Fruit fly (Drosophila melanogaster) whole organism, prepupa: ENCODE results near the gene mei-P26.
A peak's percentile ranks its signal among the peaks of the same experiment; 100 is the strongest.

ENCODE experiments used
- CG10669 ChIP-seq: fragments of 200-800 bp; sonication (Bioruptor generic); optimal IDR thresholded peaks from 3 replicates; lab custom pipeline; 2018; ENCODE audit warnings: missing biosample characterization, mild to moderate bottlenecking, missing genetic modification characterization, moderate library complexity
- CG11762 ChIP-seq: fragments of 200-800 bp; sonication (Bioruptor generic); optimal IDR thresholded peaks from 3 replicates; lab custom pipeline; 2016; ENCODE audit warnings: missing biosample characterization, missing genetic modification characterization; ENCODE audit not compliant: insufficient read depth
- CG11902 ChIP-seq: fragments of 200-800 bp; sonication (Bioruptor generic); optimal IDR thresholded peaks from 3 replicates; lab custom pipeline; 2016; ENCODE audit warnings: missing biosample characterization, missing genetic modification characterization
- CG15336 ChIP-seq: fragments of 200-800 bp; sonication (Bioruptor generic); IDR thresholded peaks from 2 replicates; pipeline ENCODE4 v1.3.6; 2022; ENCODE audit warnings: missing biosample characterization, missing genetic modification characterization
- CG1621 ChIP-seq: fragments of 200-800 bp; sonication (Bioruptor generic); optimal IDR thresholded peaks from 3 replicates; lab custom pipeline; 2018; ENCODE audit warnings: missing biosample characterization, mild to moderate bottlenecking, missing genetic modification characterization
- CG16779 ChIP-seq: fragments of 200-800 bp; sonication (Bioruptor generic); optimal IDR thresholded peaks from 3 replicates; lab custom pipeline; 2017; ENCODE audit warnings: missing biosample characterization, mild to moderate bottlenecking, missing genetic modification characterization
- CG3032 ChIP-seq: fragments of 200-800 bp; optimal IDR thresholded peaks from 2 replicates; lab custom pipeline; 2019; ENCODE audit warnings: missing biosample characterization, mild to moderate bottlenecking, missing genetic modification characterization, moderate library complexity
- CG31627 ChIP-seq: fragments of 200-800 bp; sonication (Bioruptor generic); optimal IDR thresholded peaks from 3 replicates; lab custom pipeline; 2016; ENCODE audit warnings: missing biosample characterization, missing genetic modification characterization
- CG34406 ChIP-seq: fragments of 200-800 bp; sonication (Bioruptor generic); optimal IDR thresholded peaks from 3 replicates; lab custom pipeline; 2016; ENCODE audit warnings: missing biosample characterization, missing genetic modification characterization
- CG3919 ChIP-seq: fragments of 200-800 bp; sonication (Bioruptor generic); optimal IDR thresholded peaks from 3 replicates; lab custom pipeline; 2016; ENCODE audit warnings: missing biosample characterization, missing genetic modification characterization
- CG6792 ChIP-seq: fragments of 200-800 bp; sonication (Bioruptor generic); optimal IDR thresholded peaks from 3 replicates; lab custom pipeline; 2016; ENCODE audit warnings: missing biosample characterization, missing genetic modification characterization
- CG6808 ChIP-seq: fragments of 200-800 bp; sonication (Bioruptor generic); optimal IDR thresholded peaks from 3 replicates; lab custom pipeline; 2017; ENCODE audit warnings: missing biosample characterization, missing genetic modification characterization, mild to moderate bottlenecking, moderate library complexity, missing genetic modification reagents
- CG7368 ChIP-seq: fragments of 200-800 bp; sonication (Bioruptor generic); optimal IDR thresholded peaks from 3 replicates; lab custom pipeline; 2016; ENCODE audit warnings: missing biosample characterization, missing genetic modification characterization
- CG8632 ChIP-seq: fragments of 200-800 bp; sonication (Bioruptor generic); optimal IDR thresholded peaks from 3 replicates; lab custom pipeline; 2016; ENCODE audit warnings: missing biosample characterization, missing genetic modification characterization
- Eip78C ChIP-seq: fragments of 200-800 bp; sonication (Bioruptor generic); peaks from one replicate; lab custom pipeline; 2016; ENCODE audit warnings: missing biosample characterization, missing genetic modification characterization
- Eip93F ChIP-seq: fragments of 200-800 bp; sonication (Bioruptor generic); optimal IDR thresholded peaks from 2 replicates; lab custom pipeline; 2016; ENCODE audit warnings: missing biosample characterization, mild to moderate bottlenecking, missing genetic modification characterization
- Ets21C ChIP-seq: fragments of 200-800 bp; sonication (Bioruptor generic); optimal IDR thresholded peaks from 3 replicates; lab custom pipeline; 2016; ENCODE audit warnings: missing biosample characterization, missing genetic modification characterization
- Ets96B ChIP-seq: fragments of 200-800 bp; optimal IDR thresholded peaks from 2 replicates; lab custom pipeline; 2019; ENCODE audit warnings: missing biosample characterization, mild to moderate bottlenecking, missing genetic modification characterization, moderate library complexity
- Hr38 ChIP-seq: sonication (Bioruptor generic); optimal IDR thresholded peaks from 2 replicates; lab custom pipeline; 2016; ENCODE audit warnings: missing biosample characterization, missing genetic modification characterization
- Hr39 ChIP-seq: fragments of 200-800 bp; sonication (Bioruptor generic); optimal IDR thresholded peaks from 2 replicates; lab custom pipeline; 2016; ENCODE audit warnings: missing biosample characterization, missing genetic modification characterization
- Hr4 ChIP-seq: fragments of 200-800 bp; sonication (Bioruptor generic); optimal IDR thresholded peaks from 3 replicates; lab custom pipeline; 2016; ENCODE audit warnings: missing biosample characterization, missing genetic modification characterization
- Lpt ChIP-seq: fragments of 200-800 bp; sonication (Bioruptor generic); optimal IDR thresholded peaks from 3 replicates; lab custom pipeline; 2016; ENCODE audit warnings: missing biosample characterization, missing genetic modification characterization
- Met ChIP-seq: fragments of 200-800 bp; sonication (Bioruptor generic); optimal IDR thresholded peaks from 3 replicates; lab custom pipeline; 2016; ENCODE audit warnings: missing biosample characterization, missing genetic modification characterization
- OdsH ChIP-seq: fragments of 200-800 bp; sonication (Bioruptor generic); optimal IDR thresholded peaks from 3 replicates; lab custom pipeline; 2016; ENCODE audit warnings: missing biosample characterization, missing genetic modification characterization
- Smox ChIP-seq: fragments of 200-800 bp; sonication (Bioruptor generic); optimal IDR thresholded peaks from 3 replicates; lab custom pipeline; 2016; ENCODE audit warnings: missing biosample characterization, missing genetic modification characterization
- Sox14 ChIP-seq: fragments of 200-800 bp; sonication (Bioruptor generic); optimal IDR thresholded peaks from 3 replicates; lab custom pipeline; 2016; ENCODE audit warnings: missing biosample characterization, missing genetic modification characterization
- Sox15 ChIP-seq: fragments of 200-800 bp; sonication (Bioruptor generic); optimal IDR thresholded peaks from 3 replicates; lab custom pipeline; 2016; ENCODE audit warnings: missing biosample characterization, missing genetic modification characterization
- achi ChIP-seq: fragments of 200-800 bp; sonication (Bioruptor generic); optimal IDR thresholded peaks from 3 replicates; lab custom pipeline; 2016; ENCODE audit warnings: missing biosample characterization, missing genetic modification characterization
- dac ChIP-seq: fragments of 200-800 bp; sonication (Bioruptor generic); optimal IDR thresholded peaks from 2 replicates; lab custom pipeline; 2017; ENCODE audit warnings: missing biosample characterization, mild to moderate bottlenecking, missing genetic modification characterization
- eg ChIP-seq: fragments of 200-800 bp; sonication (Bioruptor generic); IDR thresholded peaks from 3 replicates; pipeline ENCODE4 v1.3.6; 2022; ENCODE audit warnings: missing biosample characterization, missing genetic modification characterization
- esn ChIP-seq: fragments of 200-800 bp; sonication (Bioruptor generic); optimal IDR thresholded peaks from 2 replicates; lab custom pipeline; 2016; ENCODE audit warnings: missing biosample characterization, mild to moderate bottlenecking, missing genetic modification characterization, moderate library complexity
- fd59A ChIP-seq: fragments of 200-800 bp; sonication (Bioruptor generic); optimal IDR thresholded peaks from 2 replicates; lab custom pipeline; 2017; ENCODE audit warnings: missing biosample characterization, mild to moderate bottlenecking, missing genetic modification characterization, missing genetic modification reagents
- fd85E ChIP-seq: fragments of 200-800 bp; sonication (Bioruptor generic); optimal IDR thresholded peaks from 3 replicates; lab custom pipeline; 2016; ENCODE audit warnings: missing biosample characterization, missing genetic modification characterization
- fkh ChIP-seq: fragments of 200-800 bp; sonication (Bioruptor generic); optimal IDR thresholded peaks from 3 replicates; lab custom pipeline; 2017; ENCODE audit warnings: missing biosample characterization, mild to moderate bottlenecking, missing genetic modification characterization, moderate library complexity
- lz ChIP-seq: fragments of 200-800 bp; sonication (Bioruptor generic); optimal IDR thresholded peaks from 3 replicates; lab custom pipeline; 2016; ENCODE audit warnings: missing biosample characterization, missing genetic modification characterization
- net ChIP-seq: fragments of 200-800 bp; sonication (Bioruptor generic); optimal IDR thresholded peaks from 3 replicates; lab custom pipeline; 2016; ENCODE audit warnings: missing biosample characterization, missing genetic modification characterization
- pdm3 ChIP-seq: fragments of 200-800 bp; sonication (Bioruptor generic); optimal IDR thresholded peaks from 3 replicates; lab custom pipeline; 2016; ENCODE audit warnings: missing biosample characterization, missing genetic modification characterization
- salr ChIP-seq, 2 experiments: fragments of 200-800 bp; sonication (Bioruptor generic); optimal IDR thresholded peaks; 3 replicates each; lab custom pipeline; 2016 to 2018; ENCODE audit warnings: missing biosample characterization in 2 of 2, missing genetic modification characterization in 2 of 2, mild to moderate bottlenecking in 1 of 2
- ss ChIP-seq, 2 experiments: fragments of 200-800 bp; sonication (Bioruptor generic); optimal IDR thresholded peaks; 2 replicates in 1 of 2; 3 replicates in 1 of 2; lab custom pipeline; 2017 to 2018; ENCODE audit warnings: mild to moderate bottlenecking in 2 of 2, missing biosample characterization in 2 of 2, missing genetic modification characterization in 2 of 2, moderate library complexity in 1 of 2
- svp ChIP-seq: fragments of 200-800 bp; sonication (Bioruptor generic); peaks from one replicate; lab custom pipeline; 2016; ENCODE audit warnings: missing biosample characterization, missing genetic modification characterization
- vri ChIP-seq: fragments of 200-800 bp; sonication (Bioruptor generic); optimal IDR thresholded peaks from 3 replicates; lab custom pipeline; 2016; ENCODE audit warnings: missing biosample characterization, mild to moderate bottlenecking, missing genetic modification characterization

The mei-P26 gene

dm6 chrX:9196362-9196761 lies 33.3 kb downstream of the mei-P26 start, which contains the start of gene CG12118 (continued):
- TF ChIP-seq salr (GFP tag; optimal IDR thresholded peaks at IDR 0.05; lab: Kevin White, UChicago) (peak in 1 of 2 experiments; percentile 31), CG3032 (tag; lab: Kevin White, UChicago) (peak; percentile 61), Lpt (GFP tag; lab: Kevin White, UChicago) (peak; percentile 66), lz (GFP tag; lab: Kevin White, UChicago) (peak; percentile 71), vri (GFP tag; lab: Kevin White, UChicago) (peak; percentile 45), CG6792 (GFP tag; lab: Kevin White, UChicago) (peak; percentile 68), Ets21C (peak; percentile 53), achi (GFP tag; lab: Kevin White, UChicago) (peak; percentile 75), Hr4 (GFP tag; lab: Kevin White, UChicago) (peak; percentile 65), CG6808 (GFP tag; lab: Kevin White, UChicago) (no peak), CG11762 (GFP tag; lab: Kevin White, UChicago) (peak; percentile 5), esn (GFP tag; lab: Kevin White, UChicago) (peak; percentile 84), ss (GFP tag; optimal IDR thresholded peaks at IDR 0.05; lab: Kevin White, UChicago) (no peak), fd85E (GFP tag; lab: Kevin White, UChicago) (no peak), OdsH (GFP tag; lab: Kevin White, UChicago) (peak; percentile 74), CG34406 (peak; percentile 69), CG1621 (tag; lab: Kevin White, UChicago) (peak; percentile 18), CG15336 (GFP tag; lab: Robert Waterston, UW) (peak; percentile 72), Eip93F (GFP tag; lab: Kevin White, UChicago) (peak; percentile 45), fd59A (GFP tag; lab: Kevin White, UChicago) (no peak)

dm6 chrX:9200234-9200633 lies 37.2 kb downstream of the mei-P26 start:
- TF ChIP-seq vri (GFP tag; lab: Kevin White, UChicago), result peak; percentile 75
- TF ChIP-seq salr (GFP tag; optimal IDR thresholded peaks at IDR 0.05; lab: Kevin White, UChicago), result no peak

- TF ChIP-seq Eip78C (GFP tag; lab: Kevin White, UChicago), result peak; percentile 15
- TF ChIP-seq vri (GFP tag; lab: Kevin White, UChicago), result peak; percentile 12
- TF ChIP-seq fkh, result peak; percentile 34
- TF ChIP-seq ss (GFP tag; optimal IDR thresholded peaks at IDR 0.05; lab: Kevin White, UChicago), result no peak
Observed at dm6 chrX:9201080-9201479, 38.0 kb downstream of the mei-P26 start.

dm6 chrX:9201866-9202681 lies 39.0 kb downstream of the mei-P26 start:
- TF ChIP-seq Hr39 (no peak), Ets96B (tag; lab: Kevin White, UChicago) (peak; percentile 63), pdm3 (GFP tag; lab: Kevin White, UChicago) (peak; percentile 38), lz (GFP tag; lab: Kevin White, UChicago) (peak; percentile 10), Sox15 (GFP tag; lab: Kevin White, UChicago) (no peak), CG3919 (GFP tag; lab: Kevin White, UChicago) (peak; percentile 42), Smox (GFP tag; lab: Kevin White, UChicago) (no peak), CG15336 (GFP tag; lab: Robert Waterston, UW) (peak; percentile 66), eg (GFP tag; lab: Robert Waterston, UW) (peak; percentile 83), net (GFP tag; lab: Kevin White, UChicago) (no peak), achi (GFP tag; lab: Kevin White, UChicago) (peak; percentile 47), CG34406 (peak; percentile 37), vri (GFP tag; lab: Kevin White, UChicago) (peak; percentile 1), CG11902 (GFP tag; lab: Kevin White, UChicago) (no peak), esn (GFP tag; lab: Kevin White, UChicago) (no peak), CG1621 (tag; lab: Kevin White, UChicago) (peak; percentile 54), Sox14 (GFP tag; lab: Kevin White, UChicago) (no peak), ss (GFP tag; optimal IDR thresholded peaks at IDR 0.05; lab: Kevin White, UChicago) (peak in 1 of 2 experiments; percentile 10), CG16779 (tag; lab: Kevin White, UChicago) (peak; percentile 27), CG3032 (tag; lab: Kevin White, UChicago) (peak; percentile 48), CG7368 (no peak), Eip78C (GFP tag; lab: Kevin White, UChicago) (peak; percentile 52), Hr38 (GFP tag; lab: Kevin White, UChicago) (no peak), dac (GFP tag; lab: Kevin White, UChicago) (peak; percentile 57), CG6792 (GFP tag; lab: Kevin White, UChicago) (peak; percentile 13), Hr4 (GFP tag; lab: Kevin White, UChicago) (peak; percentile 16), CG10669 (GFP tag; lab: Kevin White, UChicago) (peak; percentile 44), CG31627 (no peak), CG8632 (GFP tag; lab: Kevin White, UChicago) (no peak), svp (GFP tag; lab: Kevin White, UChicago) (peak; percentile 48), Met (GFP tag; lab: Kevin White, UChicago) (no peak), Lpt (GFP tag; lab: Kevin White, UChicago) (no peak)
